Fruit fly (Drosophila melanogaster): Measurements from ENCODE around the gene RpS30.

dm6 chr3R:20834770-20835183 is 15.5 kb upstream of the RpS30 start:
- no peak for TF ChIP-seq br (GFP tag; optimal IDR thresholded peaks at IDR 0.05)
- TF ChIP-seq woc (GFP tag; optimal IDR thresholded peaks at IDR 0.05) = no peak
- TF ChIP-seq Hr78 (GFP tag; optimal IDR thresholded peaks at IDR 0.05) = no peak
- TF ChIP-seq brk (GFP tag; optimal IDR thresholded peaks at IDR 0.05) = no peak
- no peak for TF ChIP-seq lola (GFP tag; optimal IDR thresholded peaks at IDR 0.05)
- TF ChIP-seq Rel (GFP tag; optimal IDR thresholded peaks at IDR 0.05) = no peak
- no peak for TF ChIP-seq Rel (tag; optimal IDR thresholded peaks at IDR 0.05)
- no peak for TF ChIP-seq psq (GFP tag; optimal IDR thresholded peaks at IDR 0.05)
- TF ChIP-seq Hr83 (GFP tag; optimal IDR thresholded peaks at IDR 0.05; ENCODE audit: poor library complexity, severe bottlenecking) = no peak

All from whole organism, wandering third instar larva.